Worm (Caenorhabditis elegans): ENCODE results near the gene R151.1.
A peak's percentile ranks its signal among the peaks of the same experiment; 100 is the strongest.

The R151.1 gene

DNA sequence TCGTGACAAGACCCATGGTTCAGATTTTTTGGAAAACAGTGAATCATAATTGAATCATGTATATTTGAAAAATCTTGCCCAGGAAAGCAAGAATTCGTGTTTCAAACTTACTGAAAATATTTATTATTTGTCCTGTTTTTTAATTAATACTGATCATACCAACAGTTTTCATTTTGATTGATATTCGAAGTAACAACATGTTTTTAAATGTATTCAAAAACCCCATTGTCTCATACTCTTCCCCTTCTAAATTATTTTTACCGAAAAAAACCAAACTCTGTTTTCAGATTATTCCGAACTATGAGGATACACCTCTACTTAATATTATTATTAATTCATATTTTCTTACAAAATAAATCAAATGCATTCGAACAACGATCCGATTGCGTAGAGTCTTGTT lies at the start of gene R151.1:
Gene R151.1, plus strand, starts transcription at position 301 of the 400 bp plus-strand sequence.
- TF ChIP-seq nhr-77 (tag; optimal IDR thresholded peaks at IDR 0.05) = no peak
- no peak for TF ChIP-seq ZK546.5 (tag; optimal IDR thresholded peaks at IDR 0.05)
- TF ChIP-seq dmd-8 (GFP tag; IDR thresholded peaks at IDR 0.05) = no peak
- TF ChIP-seq spr-1 (tag; optimal IDR thresholded peaks at IDR 0.05) = no peak
- no peak for TF ChIP-seq ceh-28 (tag; optimal IDR thresholded peaks at IDR 0.05)
- no peak for TF ChIP-seq hlh-11 (tag; optimal IDR thresholded peaks at IDR 0.05)
- no peak for TF ChIP-seq daf-8 (GFP tag; IDR thresholded peaks at IDR 0.05)
- TF ChIP-seq snpc-1.2 (GFP tag; IDR thresholded peaks at IDR 0.05) = no peak
- no peak for TF ChIP-seq attf-4 (tag; optimal IDR thresholded peaks at IDR 0.05)
- no peak for TF ChIP-seq nhr-102 (tag; optimal IDR thresholded peaks at IDR 0.05)

DNA sequence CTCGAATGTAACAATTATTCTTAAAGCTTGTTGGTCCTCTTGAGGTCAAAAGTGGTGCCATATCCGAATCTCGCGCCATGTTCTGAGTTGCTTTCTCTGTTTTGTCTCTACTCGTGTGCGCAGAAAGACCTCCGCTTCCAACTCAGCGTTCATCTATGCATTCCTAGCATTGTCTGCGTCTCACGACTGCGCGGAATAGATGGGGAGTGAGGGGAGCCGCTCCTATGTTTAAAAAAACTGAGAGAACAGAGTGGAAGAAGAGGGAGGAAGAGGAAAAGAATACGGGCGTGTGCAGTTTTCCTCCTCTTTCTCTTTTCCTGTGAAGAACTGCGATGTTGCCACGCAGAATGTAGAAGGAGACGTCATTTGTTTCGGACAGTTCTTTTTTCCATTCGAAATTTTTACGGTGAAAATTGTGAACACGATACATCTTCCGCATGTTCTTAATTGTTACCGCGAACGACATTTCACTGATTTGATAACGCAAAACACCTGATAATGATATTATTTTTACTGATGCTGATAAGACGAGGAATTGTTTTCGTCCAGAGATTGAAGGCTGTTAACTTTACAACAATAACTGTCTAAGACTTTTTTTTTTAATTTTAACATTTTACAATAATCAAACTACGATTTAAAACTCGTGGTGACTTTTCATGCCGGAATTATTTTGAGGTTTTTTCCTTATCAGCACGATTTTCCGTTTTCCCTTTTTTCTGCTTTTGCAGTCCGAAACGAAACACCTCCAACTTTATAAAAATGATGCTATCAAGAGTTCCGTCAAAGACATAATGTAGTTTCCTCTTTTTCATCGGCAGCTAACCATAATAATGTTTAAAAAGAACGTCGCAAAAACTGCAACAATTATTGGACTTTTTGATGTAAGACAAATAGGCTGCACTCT lies 49.4 kb upstream of the R151.1 start:
- peak; percentile 69 for TF ChIP-seq nhr-28 (tag; optimal IDR thresholded peaks at IDR 0.05)
- peak; percentile 89 for TF ChIP-seq php-3 (GFP tag; IDR thresholded peaks at IDR 0.05)
- TF ChIP-seq lsy-2 (tag; optimal IDR thresholded peaks at IDR 0.05) = peak in 1 of 2 experiments; percentile 57
- TF ChIP-seq mes-2 (tag; optimal IDR thresholded peaks at IDR 0.05; ENCODE audit: poor library complexity, severe bottlenecking) = peak; percentile 51
- TF ChIP-seq madf-9 (GFP tag; conservative IDR thresholded peaks at IDR 0.05) = 0 out of 2 replicates have a peak, but pooled peaks have one; percentile 23
- TF ChIP-seq ama-1 (optimal IDR thresholded peaks at IDR 0.05) = peak; percentile 2
- TF ChIP-seq hmg-1.1 (GFP tag; IDR thresholded peaks at IDR 0.05) = peak; percentile 80
- TF ChIP-seq dmd-6 (GFP tag; IDR thresholded peaks at IDR 0.05) = peak; percentile 45
- TF ChIP-seq lin-1 (GFP tag; IDR thresholded peaks at IDR 0.05) = 0 out of 2 replicates have a peak, but pooled peaks have one; percentile 37
- peak; percentile 19 for TF ChIP-seq T20F7.1 (GFP tag; optimal IDR thresholded peaks at IDR 0.05)
- peak; percentile 2 for TF ChIP-seq dpl-1 (GFP tag; optimal IDR thresholded peaks at IDR 0.05)
- peak; percentile 29 for TF ChIP-seq nhr-6 (tag; optimal IDR thresholded peaks at IDR 0.05)
- TF ChIP-seq hlh-30 (tag; optimal IDR thresholded peaks at IDR 0.05; ENCODE audit: insufficient read depth) = peak; percentile 40
- TF ChIP-seq zfp-3 (GFP tag; conservative IDR thresholded peaks at IDR 0.05) = no peak
- TF ChIP-seq unc-130 (GFP tag; optimal IDR thresholded peaks at IDR 0.05) = no peak
- peak; percentile 58 for TF ChIP-seq hlh-11 (tag; optimal IDR thresholded peaks at IDR 0.05)
- TF ChIP-seq tra-1 (GFP tag; IDR thresholded peaks at IDR 0.05) = no peak
- TF ChIP-seq Y105C5A.15 (GFP tag; IDR thresholded peaks at IDR 0.05) = no peak
- TF ChIP-seq hif-1 (tag; optimal IDR thresholded peaks at IDR 0.05) = peak in 1 of 2 experiments; percentile 20
- peak; percentile 21 for TF ChIP-seq fkh-10 (GFP tag; optimal IDR thresholded peaks at IDR 0.05)
- TF ChIP-seq dve-1 (tag; optimal IDR thresholded peaks at IDR 0.05; ENCODE audit: insufficient read depth) = peak; percentile 12
- no peak for TF ChIP-seq dmd-9 (GFP tag; IDR thresholded peaks at IDR 0.05)
- peak; percentile 64 for TF ChIP-seq rbr-2 (tag; optimal IDR thresholded peaks at IDR 0.05)
- peak; percentile 2 for TF ChIP-seq jun-1 (tag; optimal IDR thresholded peaks at IDR 0.05)
- peak; percentile 84 for TF ChIP-seq pqm-1 (tag; optimal IDR thresholded peaks at IDR 0.05)
- TF ChIP-seq mdt-29 (GFP tag; IDR thresholded peaks at IDR 0.05) = no peak
- TF ChIP-seq ztf-7 (tag; optimal IDR thresholded peaks at IDR 0.05) = peak; percentile 5
- TF ChIP-seq D1046.2 (GFP tag; IDR thresholded peaks at IDR 0.05) = no peak
- no peak for TF ChIP-seq daf-16 (GFP tag; optimal IDR thresholded peaks at IDR 0.05)
- peak; percentile 74 for TF ChIP-seq daf-16 (tag; optimal IDR thresholded peaks at IDR 0.05)
- TF ChIP-seq egl-43 (GFP tag; IDR thresholded peaks at IDR 0.05) = peak; percentile 61; the same call in 1 of the 2 replicates
- TF ChIP-seq set-16 (GFP tag; IDR thresholded peaks at IDR 0.05) = peak; percentile 31
- no peak for TF ChIP-seq ceh-82 (tag; optimal IDR thresholded peaks at IDR 0.05)
- no peak for TF ChIP-seq ZK546.5 (tag; optimal IDR thresholded peaks at IDR 0.05)
- TF ChIP-seq mdl-1 (tag; optimal IDR thresholded peaks at IDR 0.05) = peak in 1 of 2 experiments; percentile 41
- TF ChIP-seq F37D6.2 (tag; optimal IDR thresholded peaks at IDR 0.05) = peak; percentile 9
- peak; percentile 76 for TF ChIP-seq mep-1 (tag; optimal IDR thresholded peaks at IDR 0.05)
- no peak for TF ChIP-seq Y75B8A.6 (GFP tag; IDR thresholded peaks at IDR 0.05)
